Worm (Caenorhabditis elegans): ENCODE data around the gene dct-5.

DNA sequence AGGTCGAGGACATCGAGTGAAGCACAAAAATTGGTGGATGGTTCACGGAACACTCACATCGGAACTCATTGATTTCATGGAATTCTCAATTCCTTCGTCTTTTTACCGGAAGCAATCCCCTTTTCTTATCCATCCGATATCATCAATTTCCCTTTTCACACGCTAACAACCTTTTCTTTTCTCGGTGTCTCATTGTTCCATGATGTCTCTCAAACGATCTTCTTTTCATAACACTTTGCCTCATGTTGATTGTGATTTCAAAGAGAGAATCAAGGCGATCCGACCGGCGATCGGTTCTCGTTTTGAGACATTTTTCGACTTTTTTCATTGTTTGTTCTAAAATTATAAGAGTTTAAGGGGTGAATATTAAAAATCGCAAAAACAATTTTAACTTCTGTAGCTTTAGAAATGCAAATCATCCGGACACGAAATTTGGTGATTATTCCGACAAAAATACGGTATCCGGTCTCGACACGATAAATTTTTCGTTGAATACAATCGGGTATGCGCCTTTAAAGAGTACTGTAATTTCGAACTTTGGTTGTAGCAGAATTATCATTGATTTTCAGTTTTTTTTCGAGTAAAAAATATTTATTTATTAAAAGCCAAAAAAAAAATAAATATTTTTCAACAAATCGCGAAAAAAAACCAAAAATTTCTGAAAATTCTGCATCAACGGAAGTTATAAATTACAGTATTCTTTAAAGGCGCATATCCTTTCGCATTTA, 22.1 kb upstream of the dct-5 start:
- no peak for TF ChIP-seq nhr-12 (tag; optimal IDR thresholded peaks at IDR 0.05)
- no peak for TF ChIP-seq nhr-77 (tag; optimal IDR thresholded peaks at IDR 0.05)
- no peak for TF ChIP-seq nhr-76 (tag; optimal IDR thresholded peaks at IDR 0.05)
- no peak for TF ChIP-seq skn-1 (tag; optimal IDR thresholded peaks at IDR 0.05)
- no peak for TF ChIP-seq C16A3.4 (tag; optimal IDR thresholded peaks at IDR 0.05)
- no peak for TF ChIP-seq nhr-11 (tag; optimal IDR thresholded peaks at IDR 0.05)
- no peak for TF ChIP-seq fkh-10 (GFP tag; optimal IDR thresholded peaks at IDR 0.05)

Measured in whole organism, L1 larva.